Worm (Caenorhabditis elegans): Measurements from ENCODE around the gene T13C2.3.
A peak's percentile ranks its signal among the peaks of the same experiment; 100 is the strongest.

Gene T13C2.3

DNA sequence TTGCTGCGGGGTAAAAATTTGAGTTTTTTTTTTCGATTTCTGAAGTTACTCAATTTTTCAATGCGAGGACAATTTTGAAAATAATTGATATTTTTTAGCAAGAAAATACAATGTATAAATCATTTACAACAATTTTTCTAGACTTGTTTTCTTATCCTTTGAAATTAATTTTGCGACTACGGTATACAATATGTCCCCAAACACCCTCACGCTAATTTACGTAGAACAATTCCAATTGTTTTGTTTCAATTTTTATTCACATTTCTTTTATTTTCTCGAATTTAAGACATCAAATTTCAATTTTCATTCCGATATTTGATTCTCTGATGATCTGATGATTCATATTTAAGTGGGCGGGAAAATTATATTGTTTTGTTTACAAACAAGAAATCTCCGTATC lies 7.1 kb upstream of the T13C2.3 start (continued):
- peak; percentile 81 for TF ChIP-seq lsl-1 (GFP tag; optimal IDR thresholded peaks at IDR 0.05)

DNA sequence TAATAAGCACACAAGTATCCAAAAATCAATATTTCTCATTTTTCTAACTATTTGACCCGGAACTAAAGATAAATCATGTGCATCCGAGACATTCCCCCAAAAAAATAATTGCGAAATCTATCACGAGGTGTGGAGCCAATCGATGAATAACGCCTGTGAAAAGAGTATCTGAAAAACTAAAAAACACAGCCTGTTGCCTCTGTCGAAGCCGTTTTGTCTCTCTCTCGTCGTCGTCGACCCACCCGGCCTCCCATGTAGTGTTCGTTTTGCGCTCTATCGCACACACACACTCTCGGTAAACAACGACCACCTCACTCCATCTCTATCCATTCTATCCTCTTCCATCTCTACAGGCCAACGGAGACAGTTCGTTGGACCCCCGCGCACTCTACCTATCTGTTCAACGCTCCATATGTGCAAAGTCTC lies 6.3 kb upstream of the T13C2.3 start:
- TF ChIP-seq tbp1 (GFP tag; optimal IDR thresholded peaks at IDR 0.05) (peak; percentile 26), akir-1 (GFP tag; optimal IDR thresholded peaks at IDR 0.05) (no peak), somi-1 (GFP tag; optimal IDR thresholded peaks at IDR 0.05) (peak; percentile 52), C17E4.6 (GFP tag; IDR thresholded peaks at IDR 0.05) (no peak), pbrm-1 (GFP tag; IDR thresholded peaks at IDR 0.05) (0 out of 2 replicates have a peak, but pooled peaks have one; percentile 33), Y53F4B.3 (GFP tag; IDR thresholded peaks at IDR 0.05) (no peak), snpc-4 (GFP tag; optimal IDR thresholded peaks at IDR 0.05) (no peak), snpc-4 (tag; optimal IDR thresholded peaks at IDR 0.05) (peak in 2 of 4 experiments; percentile 12 to 22), atf-7 (tag; optimal IDR thresholded peaks at IDR 0.05) (no peak), dpff-1 (tag; optimal IDR thresholded peaks at IDR 0.05) (no peak), Y79H2A.3 (GFP tag; conservative IDR thresholded peaks at IDR 0.05) (no peak), ztf-26 (tag; optimal IDR thresholded peaks at IDR 0.05) (no peak), attf-5 (GFP tag; optimal IDR thresholded peaks at IDR 0.05) (peak; percentile 92), K12H6.12 (tag; optimal IDR thresholded peaks at IDR 0.05) (peak; percentile 91), ztf-18 (tag; optimal IDR thresholded peaks at IDR 0.05) (peak; percentile 39), F52B5.7 (tag; optimal IDR thresholded peaks at IDR 0.05) (no peak), snpc-1.1 (tag; optimal IDR thresholded peaks at IDR 0.05; ENCODE audit: insufficient read depth) (no peak), gei-17 (GFP tag; optimal IDR thresholded peaks at IDR 0.05) (peak; percentile 14), Y67H2A.10 (GFP tag; conservative IDR thresholded peaks at IDR 0.05) (0 out of 2 replicates have a peak, but pooled peaks have one; percentile 58), lin-54 (GFP tag; optimal IDR thresholded peaks at IDR 0.05) (no peak), ceh-100 (GFP tag; IDR thresholded peaks at IDR 0.05) (no peak), dpl-1 (GFP tag; optimal IDR thresholded peaks at IDR 0.05) (no peak), hmg-1.2 (GFP tag; IDR thresholded peaks at IDR 0.05) (peak; percentile 45), pha-4 (tag; optimal IDR thresholded peaks at IDR 0.05) (no peak), egl-18 (GFP tag; IDR thresholded peaks at IDR 0.05) (no peak), unc-62 (GFP tag; optimal IDR thresholded peaks at IDR 0.05) (no peak), nhr-80 (tag; optimal IDR thresholded peaks at IDR 0.05) (peak; percentile 58), B0019.2 (GFP tag; conservative IDR thresholded peaks at IDR 0.05) (no peak), mcd-1 (GFP tag; IDR thresholded peaks at IDR 0.05) (peak; percentile 70), lsl-1 (GFP tag; optimal IDR thresholded peaks at IDR 0.05) (no peak), F57A8.1 (GFP tag; optimal IDR thresholded peaks at IDR 0.05) (no peak), aptf-3 (GFP tag; IDR thresholded peaks at IDR 0.05) (no peak), B0336.3 (GFP tag; IDR thresholded peaks at IDR 0.05) (peak; percentile 41), tbx-9 (tag; optimal IDR thresholded peaks at IDR 0.05; ENCODE audit: borderline replicate concordance) (no peak), aptf-2 (GFP tag; conservative IDR thresholded peaks at IDR 0.05) (no peak), nfyb-1 (GFP tag; IDR thresholded peaks at IDR 0.05) (peak; percentile 82), zfh-2 (GFP tag; conservative IDR thresholded peaks at IDR 0.05) (peak; percentile 82), tlf-1 (GFP tag; optimal IDR thresholded peaks at IDR 0.05) (peak; percentile 42), nhr-90 (tag; optimal IDR thresholded peaks at IDR 0.05) (no peak), lin-26 (GFP tag; IDR thresholded peaks at IDR 0.05) (0 out of 2 replicates have a peak, but pooled peaks have one; percentile 44), cebp-1 (GFP tag; IDR thresholded peaks at IDR 0.05) (peak; percentile 98), cebp-1 (tag; optimal IDR thresholded peaks at IDR 0.05) (peak; percentile 99), die-1 (tag; optimal IDR thresholded peaks at IDR 0.05) (no peak), ceh-27 (GFP tag; optimal IDR thresholded peaks at IDR 0.05) (peak; percentile 76), lin-40 (tag; optimal IDR thresholded peaks at IDR 0.05) (peak; percentile 23), attf-3 (GFP tag; conservative IDR thresholded peaks at IDR 0.05) (peak; percentile 34; the same call in 1 of the 2 replicates), hlh-12 (tag; optimal IDR thresholded peaks at IDR 0.05) (no peak)

Measured in whole organism, young adult.